Worm (Caenorhabditis elegans) whole organism, L2 larva: Measurements from ENCODE around the gene cyp-33A1.

Experiments used
- C34F6.9 ChIP-seq: fragments of 150-350 bp; optimal IDR thresholded peaks from 2 replicates; lab custom pipeline; 2014; ENCODE audit warnings: missing biosample characterization, missing genetic modification characterization
- F13H6.1 ChIP-seq: sonication (generic microtip); optimal IDR thresholded peaks from 2 replicates; lab custom pipeline; 2016; ENCODE audit warnings: missing genetic modification characterization, missing compliant biosample characterization
- ZK546.5 ChIP-seq: sonication (generic microtip); optimal IDR thresholded peaks from 2 replicates; lab custom pipeline; 2017; ENCODE audit warnings: missing biosample characterization, missing genetic modification characterization
- alr-1 ChIP-seq: fragments of 150-350 bp; optimal IDR thresholded peaks from 2 replicates; lab custom pipeline; 2014; ENCODE audit warnings: missing biosample characterization, missing genetic modification characterization
- aly-2 ChIP-seq: fragments of 150-350 bp; optimal IDR thresholded peaks from 2 replicates; lab custom pipeline; 2014; ENCODE audit warnings: missing biosample characterization, missing genetic modification characterization
- ceh-16 ChIP-seq: fragments of 150-350 bp; optimal IDR thresholded peaks from 2 replicates; lab custom pipeline; 2014; ENCODE audit warnings: missing biosample characterization, missing genetic modification characterization
- ceh-82 ChIP-seq: fragments of 150-350 bp; optimal IDR thresholded peaks from 2 replicates; lab custom pipeline; 2014; ENCODE audit warnings: missing biosample characterization, missing genetic modification characterization
- egl-27 ChIP-seq: sonication (generic microtip); optimal IDR thresholded peaks from 3 replicates; lab custom pipeline; 2017; ENCODE audit warnings: missing biosample characterization, missing genetic modification reagents, missing genetic modification characterization
- elt-1 ChIP-seq: fragments of 150-350 bp; optimal IDR thresholded peaks from 2 replicates; lab custom pipeline; 2014; ENCODE audit warnings: missing biosample characterization, missing genetic modification characterization
- elt-3 ChIP-seq: sonication (generic microtip); optimal IDR thresholded peaks from 2 replicates; lab custom pipeline; 2017; ENCODE audit warnings: missing biosample characterization, missing genetic modification characterization
- fos-1 ChIP-seq: fragments of 150-350 bp; optimal IDR thresholded peaks from 2 replicates; lab custom pipeline; 2014; ENCODE audit warnings: missing biosample characterization, missing genetic modification characterization
- gmeb-1 ChIP-seq: fragments of 150-350 bp; optimal IDR thresholded peaks from 2 replicates; lab custom pipeline; 2014; ENCODE audit warnings: missing biosample characterization, missing genetic modification characterization
- lin-13 ChIP-seq: fragments of 150-350 bp; optimal IDR thresholded peaks from 2 replicates; lab custom pipeline; 2014; ENCODE audit warnings: missing biosample characterization, missing genetic modification reagents, missing genetic modification characterization
- lin-39 ChIP-seq: fragments of 150-350 bp; optimal IDR thresholded peaks from 2 replicates; lab custom pipeline; 2014; ENCODE audit warnings: missing biosample characterization, missing genetic modification reagents, missing genetic modification characterization
- mbf-1 ChIP-seq: sonication (generic microtip); optimal IDR thresholded peaks from 2 replicates; lab custom pipeline; 2017; ENCODE audit warnings: missing biosample characterization, missing genetic modification characterization
- mdl-1 ChIP-seq, 2 experiments: fragments of 150-350 bp in 1 of 2; sonication (generic microtip) in 1 of 2; optimal IDR thresholded peaks; 2 replicates each; lab custom pipeline; 2017; ENCODE audit warnings: missing biosample characterization in 2 of 2, missing genetic modification characterization in 2 of 2
- nhr-10 ChIP-seq: sonication (generic microtip); optimal IDR thresholded peaks from 2 replicates; lab custom pipeline; 2017; ENCODE audit warnings: missing biosample characterization, missing genetic modification characterization
- nhr-11 ChIP-seq: fragments of 150-350 bp; optimal IDR thresholded peaks from 2 replicates; lab custom pipeline; 2014; ENCODE audit warnings: missing biosample characterization, missing genetic modification characterization
- nhr-21 ChIP-seq: fragments of 150-350 bp; optimal IDR thresholded peaks from 2 replicates; lab custom pipeline; 2014; ENCODE audit warnings: missing biosample characterization, missing genetic modification characterization
- nhr-23 ChIP-seq: fragments of 150-350 bp; optimal IDR thresholded peaks from 2 replicates; lab custom pipeline; 2014; ENCODE audit warnings: missing biosample characterization, missing genetic modification reagents, missing genetic modification characterization
- nhr-237 ChIP-seq: fragments of 150-350 bp; optimal IDR thresholded peaks from 2 replicates; lab custom pipeline; 2014; ENCODE audit warnings: missing biosample characterization, missing genetic modification characterization
- nhr-25 ChIP-seq: fragments of 150-350 bp; sonication (generic microtip); optimal IDR thresholded peaks from 3 replicates; lab custom pipeline; 2014; ENCODE audit warnings: missing biosample characterization, missing genetic modification characterization
- nhr-77 ChIP-seq: fragments of 150-350 bp; optimal IDR thresholded peaks from 2 replicates; lab custom pipeline; 2014; ENCODE audit warnings: missing biosample characterization, missing genetic modification characterization
- peb-1 ChIP-seq: fragments of 150-350 bp; optimal IDR thresholded peaks from 2 replicates; lab custom pipeline; 2014; ENCODE audit warnings: missing biosample characterization, missing genetic modification characterization
- sem-4 ChIP-seq: fragments of 150-350 bp; optimal IDR thresholded peaks from 2 replicates; lab custom pipeline; 2014; ENCODE audit warnings: missing biosample characterization, missing genetic modification reagents, missing genetic modification characterization
- skn-1 ChIP-seq: sonication (generic microtip); optimal IDR thresholded peaks from 2 replicates; lab custom pipeline; 2017; ENCODE audit warnings: missing biosample characterization, missing genetic modification characterization
- snpc-4 ChIP-seq: fragments of 150-350 bp; optimal IDR thresholded peaks from 2 replicates; lab custom pipeline; 2014; ENCODE audit warnings: missing biosample characterization, missing genetic modification characterization
- unc-39 ChIP-seq: fragments of 150-350 bp; optimal IDR thresholded peaks from 2 replicates; lab custom pipeline; 2014; ENCODE audit warnings: missing biosample characterization, missing genetic modification characterization
- unc-55 ChIP-seq: fragments of 150-350 bp; sonication (generic microtip); optimal IDR thresholded peaks from 3 replicates; lab custom pipeline; 2014; ENCODE audit warnings: missing biosample characterization, missing genetic modification reagents, missing genetic modification characterization
- unc-62 ChIP-seq: fragments of 150-350 bp; optimal IDR thresholded peaks from 2 replicates; lab custom pipeline; 2014; ENCODE audit warnings: missing biosample characterization, missing genetic modification reagents, missing genetic modification characterization
- zag-1 ChIP-seq: fragments of 150-350 bp; optimal IDR thresholded peaks from 2 replicates; lab custom pipeline; 2014; ENCODE audit warnings: missing biosample characterization, missing genetic modification characterization
- ztf-1 ChIP-seq: fragments of 200-800 bp; sonication (Bioruptor generic); conservative IDR thresholded peaks from 2 replicates; pipeline ENCODE4 v1.3.6; 2022; ENCODE audit warnings: missing genetic modification characterization, missing compliant biosample characterization
- ztf-11 ChIP-seq: sonication (generic microtip); optimal IDR thresholded peaks from 2 replicates; lab custom pipeline; 2017; ENCODE audit warnings: missing biosample characterization, missing genetic modification characterization
- ztf-4 ChIP-seq: fragments of 150-350 bp; optimal IDR thresholded peaks from 2 replicates; lab custom pipeline; 2014; ENCODE audit warnings: missing biosample characterization, missing genetic modification characterization

Gene cyp-33A1

DNA sequence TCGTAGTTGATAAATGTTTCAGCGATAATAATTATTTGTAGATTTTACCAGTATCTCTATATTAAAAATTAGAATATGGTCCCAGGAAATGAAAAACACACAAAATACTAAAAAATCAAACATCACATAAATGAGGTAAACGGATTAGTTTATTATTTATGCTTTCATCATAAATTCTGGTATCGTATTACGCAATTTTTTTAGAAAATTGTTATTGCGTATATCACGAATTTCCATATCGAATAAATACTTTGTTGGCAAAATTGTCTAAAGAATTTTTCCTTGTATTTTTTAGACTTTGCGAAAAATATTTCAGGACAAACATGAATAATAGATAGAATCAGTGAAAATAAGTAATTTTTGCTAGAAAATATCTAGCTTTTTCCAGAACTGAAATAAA lies 44.9 kb upstream of the cyp-33A1 start:
- TF ChIP-seq unc-55 (GFP tag; lab: Kevin White, UChicago): peak; percentile 71
- no peak for TF ChIP-seq ztf-4 (tag; lab: Kevin White, UChicago)
- no peak for TF ChIP-seq nhr-77

DNA sequence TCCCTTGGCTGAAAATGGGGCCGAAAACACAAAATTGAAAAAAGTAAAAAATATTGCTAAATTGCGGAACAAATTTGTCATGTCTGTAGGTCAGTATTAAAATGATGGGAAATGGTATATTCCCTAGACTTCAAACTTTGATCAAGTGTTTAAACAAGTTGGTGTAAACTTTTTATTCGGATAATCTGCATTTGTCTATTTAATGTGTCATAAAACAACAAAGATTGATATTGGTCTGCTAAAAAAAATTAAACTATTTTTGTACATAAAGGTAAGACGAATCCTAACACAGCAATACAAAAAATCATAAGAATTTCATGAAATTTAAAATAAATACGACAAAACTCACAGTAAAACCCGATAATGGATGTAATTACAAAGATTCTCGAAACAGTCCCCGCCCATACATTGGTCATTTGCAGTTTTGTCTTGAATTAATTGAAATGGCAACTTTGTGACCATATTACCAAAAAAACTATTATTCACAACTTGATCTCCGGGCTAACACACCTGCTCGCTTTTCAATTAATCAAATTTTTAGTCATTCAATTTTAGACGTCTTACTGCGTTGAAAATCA lies 42.8 kb upstream of the cyp-33A1 start, which contains the start of the genes ZK105.6 and ZK105.8:
Gene ZK105.6, minus strand, starts transcription at position 101 of the 578 bp plus-strand sequence.
Gene ZK105.8, plus strand, starts transcription at position 528 of the 578 bp plus-strand sequence.
- TF ChIP-seq egl-27 (tag; lab: Kevin White, UChicago) (no peak), nhr-77 (no peak), unc-62 (no peak)

DNA sequence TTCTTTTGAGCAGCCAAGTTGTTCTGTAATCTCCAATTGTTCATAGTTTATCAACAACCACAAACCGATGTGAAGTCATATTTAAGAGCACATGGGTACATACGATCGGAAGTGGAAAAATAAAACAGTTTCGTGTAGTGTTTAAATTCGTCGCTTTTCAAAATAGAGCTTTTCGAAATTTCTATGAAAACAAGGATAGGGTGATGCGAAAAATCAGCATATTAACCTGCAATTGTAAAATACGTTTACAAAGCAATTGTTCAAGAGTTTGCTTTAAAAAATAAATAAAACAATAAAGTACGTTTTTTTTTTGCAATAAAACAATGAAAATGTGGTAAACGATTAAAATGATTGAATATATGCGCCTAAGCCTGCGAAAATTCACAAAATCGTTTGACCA lies 40.7 kb upstream of the cyp-33A1 start, which contains the start of gene ZK105.14:
Gene ZK105.14, minus strand, starts transcription at position 101 of the 400 bp plus-strand sequence.
- TF ChIP-seq lin-39 (tag; lab: Kevin White, UChicago) (no peak), mbf-1 (tag; lab: Kevin White, UChicago) (no peak), gmeb-1 (tag; lab: Kevin White, UChicago) (no peak), ztf-11 (tag; lab: Kevin White, UChicago) (no peak), fos-1 (tag; lab: Kevin White, UChicago) (no peak), ceh-16 (no peak), ceh-82 (tag; lab: Kevin White, UChicago) (no peak), unc-62 (no peak), nhr-77 (no peak), nhr-21 (tag; lab: Kevin White, UChicago) (no peak), mdl-1 (tag; optimal IDR thresholded peaks at IDR 0.05; lab: Kevin White, UChicago) (no peak), nhr-10 (no peak), lin-13 (no peak), ztf-4 (tag; lab: Kevin White, UChicago) (no peak), peb-1 (no peak), elt-1 (no peak), sem-4 (tag; lab: Kevin White, UChicago) (no peak), alr-1 (tag; lab: Kevin White, UChicago) (no peak), ztf-1 (no peak)
- TF ChIP-seq, all 48 proteins: peak for 0

DNA sequence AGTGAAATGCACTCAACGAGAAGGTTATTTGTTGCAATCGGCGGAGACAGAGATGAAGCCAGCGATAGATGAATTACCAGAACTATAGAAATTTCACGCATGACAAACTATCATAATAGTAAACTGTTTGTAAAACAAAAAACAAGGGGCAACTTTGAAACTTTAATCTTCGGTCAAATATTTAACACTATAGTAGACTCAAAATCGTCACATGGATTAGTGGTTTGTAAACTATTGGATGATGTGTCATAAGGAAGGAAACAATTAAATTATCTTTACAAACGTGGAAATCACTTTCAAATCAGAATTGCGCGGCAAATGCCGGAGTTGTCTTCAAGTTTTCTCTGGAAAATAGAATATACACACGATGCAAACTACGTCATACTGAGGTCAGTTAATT lies 36.4 kb upstream of the cyp-33A1 start, which contains the start of gene ZK105.5:
Gene ZK105.5, minus strand, starts transcription at position 101 of the 400 bp plus-strand sequence.
- TF ChIP-seq F13H6.1 (no peak), C34F6.9 (tag; lab: Kevin White, UChicago) (no peak), nhr-25 (tag; lab: Kevin White, UChicago) (no peak), zag-1 (tag; lab: Kevin White, UChicago) (no peak), peb-1 (no peak), nhr-237 (tag; lab: Kevin White, UChicago) (no peak)

DNA sequence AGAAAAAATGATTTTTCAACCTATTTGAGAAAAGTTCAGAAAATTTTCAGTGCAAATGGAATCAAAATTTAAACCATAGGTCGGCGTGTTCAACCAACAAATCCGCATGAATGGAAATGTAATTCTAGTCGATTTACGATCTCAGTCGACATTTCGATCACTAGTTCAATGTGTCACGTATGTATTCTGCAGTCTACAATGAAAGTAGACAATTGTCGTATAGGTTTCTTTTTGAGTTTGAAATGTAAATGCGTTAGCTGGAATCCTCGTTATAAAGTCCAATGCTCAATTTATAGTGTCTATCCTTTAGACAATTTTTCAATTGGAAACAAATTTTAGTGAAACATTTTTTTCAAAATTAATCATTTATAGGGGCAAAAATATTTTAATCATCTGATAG lies 34.8 kb upstream of the cyp-33A1 start, which contains the start of gene ZK105.12:
Gene ZK105.12, minus strand, starts transcription at position 101 of the 400 bp plus-strand sequence.
- TF ChIP-seq sem-4 (tag; lab: Kevin White, UChicago): no peak
- TF ChIP-seq zag-1 (tag; lab: Kevin White, UChicago): no peak
- TF ChIP-seq ZK546.5: no peak
- no peak for TF ChIP-seq unc-62
- no peak for TF ChIP-seq ztf-4 (tag; lab: Kevin White, UChicago)
- TF ChIP-seq ztf-1: no peak
- TF ChIP-seq unc-39 (tag; lab: Kevin White, UChicago): no peak
- no peak for TF ChIP-seq elt-3
- no peak for TF ChIP-seq nhr-237 (tag; lab: Kevin White, UChicago)
- no peak for TF ChIP-seq nhr-11
- no peak for TF ChIP-seq snpc-4 (tag; lab: Kevin White, UChicago)
- no peak for TF ChIP-seq mbf-1 (tag; lab: Kevin White, UChicago)
- TF ChIP-seq nhr-23 (tag; lab: Kevin White, UChicago): no peak
- TF ChIP-seq C34F6.9 (tag; lab: Kevin White, UChicago): no peak
- no peak for TF ChIP-seq ceh-16
- no peak for TF ChIP-seq skn-1 (tag; lab: Kevin White, UChicago)
- no peak for TF ChIP-seq elt-1
- no peak for TF ChIP-seq lin-39 (tag; lab: Kevin White, UChicago)
- no peak for TF ChIP-seq aly-2 (tag; lab: Kevin White, UChicago)
